Fruit fly (Drosophila melanogaster): ENCODE measurements around the gene CG14537.

Gene CG14537

dm6 chr2L:7820851-7821250 lies 19.4 kb upstream of the CG14537 start, which contains the start of gene CG7115:
CG7115 (plus strand) TSS chr2L:7821151.
- no peak for TF ChIP-seq CG14711 (tag; optimal IDR thresholded peaks at IDR 0.05)
- TF ChIP-seq cic (GFP tag; optimal IDR thresholded peaks at IDR 0.05), result no peak
- TF ChIP-seq Mnt (GFP tag; optimal IDR thresholded peaks at IDR 0.05), result no peak
- TF ChIP-seq ovo (GFP tag; optimal IDR thresholded peaks at IDR 0.05), result no peak
- TF ChIP-seq pad (GFP tag; optimal IDR thresholded peaks at IDR 0.05), result no peak
- no peak for TF ChIP-seq toe (GFP tag; optimal IDR thresholded peaks at IDR 0.05)
- TF ChIP-seq CG7045 (GFP tag; optimal IDR thresholded peaks at IDR 0.05), result no peak
- no peak for TF ChIP-seq kay (GFP tag; ENCODE audit: borderline replicate concordance)
- TF ChIP-seq CG33017 (tag; optimal IDR thresholded peaks at IDR 0.05), result no peak
- no peak for TF ChIP-seq CG11617 (GFP tag; optimal IDR thresholded peaks at IDR 0.05)
- TF ChIP-seq Clk (GFP tag; optimal IDR thresholded peaks at IDR 0.05), result no peak
- no peak for TF ChIP-seq CG12768 (GFP tag; optimal IDR thresholded peaks at IDR 0.05)

- TF ChIP-seq CG11617 (GFP tag; optimal IDR thresholded peaks at IDR 0.05) (peak; percentile 50), CG5204 (GFP tag; optimal IDR thresholded peaks at IDR 0.05) (no peak), CG1620 (GFP tag; optimal IDR thresholded peaks at IDR 0.05) (peak; percentile 63), CG7045 (GFP tag; optimal IDR thresholded peaks at IDR 0.05) (peak; percentile 12), Mnt (GFP tag; optimal IDR thresholded peaks at IDR 0.05) (peak; percentile 39), cic (GFP tag; optimal IDR thresholded peaks at IDR 0.05) (peak; percentile 13), toe (GFP tag; optimal IDR thresholded peaks at IDR 0.05) (peak; percentile 81), CG33017 (tag; optimal IDR thresholded peaks at IDR 0.05) (no peak), ovo (GFP tag; optimal IDR thresholded peaks at IDR 0.05) (no peak), Crg-1 (GFP tag; optimal IDR thresholded peaks at IDR 0.05) (peak; percentile 32), CG14711 (tag; optimal IDR thresholded peaks at IDR 0.05) (peak; percentile 20), tj (GFP tag; optimal IDR thresholded peaks at IDR 0.05) (peak; percentile 16), bab1 (GFP tag; optimal IDR thresholded peaks at IDR 0.05) (peak; percentile 55), Hr96 (GFP tag; optimal IDR thresholded peaks at IDR 0.05) (peak; percentile 68), CG12768 (GFP tag; optimal IDR thresholded peaks at IDR 0.05) (peak; percentile 20), cnc (optimal IDR thresholded peaks at IDR 0.05) (no peak)
Observed at dm6 chr2L:7821279-7821848, 18.9 kb upstream of the CG14537 start.

dm6 chr2L:7827045-7828004 lies 12.9 kb upstream of the CG14537 start, which contains the start of the genes Rack1 and mts:
Rack1 (minus strand) TSS chr2L:7827315.
mts (plus strand) TSS chr2L:7827650.
- TF ChIP-seq ovo (GFP tag; optimal IDR thresholded peaks at IDR 0.05) (peak; percentile 94), tj (GFP tag; optimal IDR thresholded peaks at IDR 0.05) (peak; percentile 82), bab1 (GFP tag; optimal IDR thresholded peaks at IDR 0.05) (peak; percentile 74), Mnt (GFP tag; optimal IDR thresholded peaks at IDR 0.05) (peak; percentile 94), toe (GFP tag; optimal IDR thresholded peaks at IDR 0.05) (peak; percentile 80), kay (GFP tag; ENCODE audit: borderline replicate concordance) (peak; percentile 84), CG33017 (tag; optimal IDR thresholded peaks at IDR 0.05) (peak; percentile 85), CG1620 (GFP tag; optimal IDR thresholded peaks at IDR 0.05) (peak; percentile 88), Crg-1 (GFP tag; optimal IDR thresholded peaks at IDR 0.05) (peak; percentile 96), Clk (GFP tag; optimal IDR thresholded peaks at IDR 0.05) (peak; percentile 84), CG7101 (tag; optimal IDR thresholded peaks at IDR 0.05) (peak; percentile 94), Hr96 (GFP tag; optimal IDR thresholded peaks at IDR 0.05) (peak; percentile 85), CG7045 (GFP tag; optimal IDR thresholded peaks at IDR 0.05) (peak; percentile 87), cic (GFP tag; optimal IDR thresholded peaks at IDR 0.05) (peak; percentile 48), cnc (optimal IDR thresholded peaks at IDR 0.05) (no peak), pad (GFP tag; optimal IDR thresholded peaks at IDR 0.05) (peak; percentile 82), CG11617 (GFP tag; optimal IDR thresholded peaks at IDR 0.05) (peak; percentile 92), CG12768 (GFP tag; optimal IDR thresholded peaks at IDR 0.05) (peak; percentile 93), CG14711 (tag; optimal IDR thresholded peaks at IDR 0.05) (peak; percentile 75), CG5204 (GFP tag; optimal IDR thresholded peaks at IDR 0.05) (no peak)

DNA sequence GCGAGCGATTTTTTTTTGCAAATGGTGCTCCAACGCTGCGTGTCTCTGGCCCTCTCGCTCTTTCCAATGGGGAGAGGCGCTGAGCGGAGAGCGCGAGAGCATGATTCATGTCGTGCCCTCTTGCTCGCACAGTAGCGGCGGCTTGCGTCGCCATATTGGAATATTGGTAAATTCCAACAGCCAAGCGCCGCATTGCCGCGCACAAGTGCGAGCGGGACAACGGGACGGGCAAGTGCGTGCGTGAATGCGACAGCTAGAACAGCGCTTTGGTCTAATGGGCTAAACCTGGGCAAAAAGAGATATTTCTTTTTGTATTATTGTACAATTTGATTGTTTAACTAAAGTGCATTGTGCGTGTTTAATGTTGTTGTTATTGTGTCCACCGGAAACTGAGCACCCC lies 12.0 kb upstream of the CG14537 start:
- TF ChIP-seq CG14711 (tag; optimal IDR thresholded peaks at IDR 0.05), result no peak
- no peak for TF ChIP-seq CG11617 (GFP tag; optimal IDR thresholded peaks at IDR 0.05)
- peak; percentile 57 for TF ChIP-seq ovo (GFP tag; optimal IDR thresholded peaks at IDR 0.05)
- peak; percentile 39 for TF ChIP-seq cic (GFP tag; optimal IDR thresholded peaks at IDR 0.05)
- no peak for TF ChIP-seq CG1620 (GFP tag; optimal IDR thresholded peaks at IDR 0.05)
- no peak for TF ChIP-seq Crg-1 (GFP tag; optimal IDR thresholded peaks at IDR 0.05)
- TF ChIP-seq CG7045 (GFP tag; optimal IDR thresholded peaks at IDR 0.05), result peak; percentile 19
- TF ChIP-seq cnc (optimal IDR thresholded peaks at IDR 0.05), result no peak
- peak; percentile 81 for TF ChIP-seq pad (GFP tag; optimal IDR thresholded peaks at IDR 0.05)
- TF ChIP-seq kay (GFP tag; ENCODE audit: borderline replicate concordance), result peak; percentile 100
- TF ChIP-seq Hr96 (GFP tag; optimal IDR thresholded peaks at IDR 0.05), result peak; percentile 26
- TF ChIP-seq bab1 (GFP tag; optimal IDR thresholded peaks at IDR 0.05), result no peak
- TF ChIP-seq Clk (GFP tag; optimal IDR thresholded peaks at IDR 0.05), result peak; percentile 45
- TF ChIP-seq CG5204 (GFP tag; optimal IDR thresholded peaks at IDR 0.05), result no peak
- TF ChIP-seq CG12768 (GFP tag; optimal IDR thresholded peaks at IDR 0.05), result peak; percentile 50
- no peak for TF ChIP-seq toe (GFP tag; optimal IDR thresholded peaks at IDR 0.05)
- TF ChIP-seq CG7101 (tag; optimal IDR thresholded peaks at IDR 0.05), result no peak
- peak; percentile 50 for TF ChIP-seq Mnt (GFP tag; optimal IDR thresholded peaks at IDR 0.05)
- no peak for TF ChIP-seq CG33017 (tag; optimal IDR thresholded peaks at IDR 0.05)
- peak; percentile 34 for TF ChIP-seq tj (GFP tag; optimal IDR thresholded peaks at IDR 0.05)

DNA sequence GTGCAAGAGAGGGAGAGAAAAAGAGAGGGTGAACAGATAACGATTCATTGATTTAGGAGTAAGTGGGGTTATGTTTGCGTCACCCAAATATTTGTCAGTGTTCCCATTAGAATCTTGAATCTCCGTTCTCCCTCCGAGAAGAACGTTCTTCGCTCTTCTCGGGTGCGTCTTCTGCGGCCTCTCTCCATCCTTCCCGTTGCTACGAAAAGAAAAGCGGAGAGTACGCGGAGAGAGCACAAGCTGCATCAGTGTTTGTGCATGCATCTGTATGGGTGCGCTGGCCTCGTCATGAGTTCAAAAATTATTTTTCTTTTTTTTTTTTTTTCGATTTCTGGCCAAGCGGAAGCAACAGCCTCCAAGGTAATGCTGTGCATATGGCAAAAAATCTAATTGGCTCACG lies 11.4 kb upstream of the CG14537 start:
- TF ChIP-seq pad (GFP tag; optimal IDR thresholded peaks at IDR 0.05) (no peak), cic (GFP tag; optimal IDR thresholded peaks at IDR 0.05) (no peak), bab1 (GFP tag; optimal IDR thresholded peaks at IDR 0.05) (no peak), CG1620 (GFP tag; optimal IDR thresholded peaks at IDR 0.05) (no peak), CG33017 (tag; optimal IDR thresholded peaks at IDR 0.05) (peak; percentile 3)

Measured in whole organism, adult.